Fruit fly (Drosophila melanogaster) whole organism, prepupa: ENCODE data around the gene CG3091.

Experiments used
- Blimp-1 ChIP-seq: fragments of 200-800 bp; sonication (Bioruptor generic); optimal IDR thresholded peaks from 3 replicates; lab custom pipeline; 2017; ENCODE audit warnings: missing biosample characterization, missing genetic modification characterization, mild to moderate bottlenecking, moderate library complexity, missing genetic modification reagents
- CG10669 ChIP-seq: fragments of 200-800 bp; sonication (Bioruptor generic); optimal IDR thresholded peaks from 3 replicates; lab custom pipeline; 2018; ENCODE audit warnings: missing biosample characterization, mild to moderate bottlenecking, missing genetic modification characterization, moderate library complexity
- CG11762 ChIP-seq: fragments of 200-800 bp; sonication (Bioruptor generic); optimal IDR thresholded peaks from 3 replicates; lab custom pipeline; 2016; ENCODE audit warnings: missing biosample characterization, missing genetic modification characterization; ENCODE audit not compliant: insufficient read depth
- CG15336 ChIP-seq: fragments of 200-800 bp; sonication (Bioruptor generic); IDR thresholded peaks from 2 replicates; pipeline ENCODE4 v1.3.6; 2022; ENCODE audit warnings: missing biosample characterization, missing genetic modification characterization
- CG16779 ChIP-seq: fragments of 200-800 bp; sonication (Bioruptor generic); optimal IDR thresholded peaks from 3 replicates; lab custom pipeline; 2017; ENCODE audit warnings: missing biosample characterization, mild to moderate bottlenecking, missing genetic modification characterization
- CG32006 ChIP-seq: fragments of 200-800 bp; sonication (Bioruptor generic); optimal IDR thresholded peaks from 3 replicates; lab custom pipeline; 2017; ENCODE audit warnings: missing biosample characterization, mild to moderate bottlenecking, missing genetic modification characterization
- CG3919 ChIP-seq: fragments of 200-800 bp; sonication (Bioruptor generic); optimal IDR thresholded peaks from 3 replicates; lab custom pipeline; 2016; ENCODE audit warnings: missing biosample characterization, missing genetic modification characterization
- CG6163 ChIP-seq: fragments of 200-800 bp; sonication (Bioruptor generic); IDR thresholded peaks from 3 replicates; pipeline ENCODE4 v1.3.6; 2022; ENCODE audit warnings: missing biosample characterization, missing genetic modification characterization
- CG6276 ChIP-seq: fragments of 200-800 bp; sonication (Bioruptor generic); optimal IDR thresholded peaks from 2 replicates; lab custom pipeline; 2017; ENCODE audit warnings: missing biosample characterization, mild to moderate bottlenecking, missing genetic modification characterization
- CG6792 ChIP-seq: fragments of 200-800 bp; sonication (Bioruptor generic); optimal IDR thresholded peaks from 3 replicates; lab custom pipeline; 2016; ENCODE audit warnings: missing biosample characterization, missing genetic modification characterization
- CG6808 ChIP-seq: fragments of 200-800 bp; sonication (Bioruptor generic); optimal IDR thresholded peaks from 3 replicates; lab custom pipeline; 2017; ENCODE audit warnings: missing biosample characterization, missing genetic modification characterization, mild to moderate bottlenecking, moderate library complexity, missing genetic modification reagents
- CG6854 ChIP-seq: fragments of 200-800 bp; sonication (Bioruptor generic); optimal IDR thresholded peaks from 2 replicates; lab custom pipeline; 2017; ENCODE audit warnings: missing biosample characterization, mild to moderate bottlenecking, missing genetic modification characterization
- CG7368 ChIP-seq: fragments of 200-800 bp; sonication (Bioruptor generic); optimal IDR thresholded peaks from 3 replicates; lab custom pipeline; 2016; ENCODE audit warnings: missing biosample characterization, missing genetic modification characterization
- CG8119 ChIP-seq: fragments of 200-800 bp; sonication (Bioruptor generic); IDR thresholded peaks from 3 replicates; pipeline ENCODE4 v1.3.6; 2022; ENCODE audit warnings: missing biosample characterization, missing genetic modification characterization
- CG9139 ChIP-seq: fragments of 200-800 bp; sonication (Bioruptor generic); optimal IDR thresholded peaks from 3 replicates; lab custom pipeline; 2017; ENCODE audit warnings: missing biosample characterization, mild to moderate bottlenecking, missing genetic modification characterization
- Eip75B ChIP-seq: fragments of 200-800 bp; sonication (Bioruptor generic); optimal IDR thresholded peaks from 3 replicates; lab custom pipeline; 2016; ENCODE audit warnings: missing biosample characterization, missing genetic modification characterization
- Eip78C ChIP-seq: fragments of 200-800 bp; sonication (Bioruptor generic); peaks from one replicate; lab custom pipeline; 2016; ENCODE audit warnings: missing biosample characterization, missing genetic modification characterization
- Eip93F ChIP-seq: fragments of 200-800 bp; sonication (Bioruptor generic); optimal IDR thresholded peaks from 2 replicates; lab custom pipeline; 2016; ENCODE audit warnings: missing biosample characterization, mild to moderate bottlenecking, missing genetic modification characterization
- Ets96B ChIP-seq: fragments of 200-800 bp; optimal IDR thresholded peaks from 2 replicates; lab custom pipeline; 2019; ENCODE audit warnings: missing biosample characterization, mild to moderate bottlenecking, missing genetic modification characterization, moderate library complexity
- Hr4 ChIP-seq: fragments of 200-800 bp; sonication (Bioruptor generic); optimal IDR thresholded peaks from 3 replicates; lab custom pipeline; 2016; ENCODE audit warnings: missing biosample characterization, missing genetic modification characterization
- OdsH ChIP-seq: fragments of 200-800 bp; sonication (Bioruptor generic); optimal IDR thresholded peaks from 3 replicates; lab custom pipeline; 2016; ENCODE audit warnings: missing biosample characterization, missing genetic modification characterization
- Smox ChIP-seq: fragments of 200-800 bp; sonication (Bioruptor generic); optimal IDR thresholded peaks from 3 replicates; lab custom pipeline; 2016; ENCODE audit warnings: missing biosample characterization, missing genetic modification characterization
- Sox102F ChIP-seq: fragments of 200-800 bp; sonication (Bioruptor generic); optimal IDR thresholded peaks from 2 replicates; lab custom pipeline; 2016; ENCODE audit warnings: missing biosample characterization, mild to moderate bottlenecking, missing genetic modification characterization
- achi ChIP-seq: fragments of 200-800 bp; sonication (Bioruptor generic); optimal IDR thresholded peaks from 3 replicates; lab custom pipeline; 2016; ENCODE audit warnings: missing biosample characterization, missing genetic modification characterization
- acj6 ChIP-seq: fragments of 200-800 bp; sonication (Bioruptor generic); optimal IDR thresholded peaks from 3 replicates; lab custom pipeline; 2016; ENCODE audit warnings: missing biosample characterization, missing genetic modification characterization
- cyc ChIP-seq: fragments of 200-800 bp; sonication (Bioruptor generic); optimal IDR thresholded peaks from 3 replicates; lab custom pipeline; 2016; ENCODE audit warnings: missing biosample characterization, missing genetic modification characterization
- dac ChIP-seq: fragments of 200-800 bp; sonication (Bioruptor generic); optimal IDR thresholded peaks from 2 replicates; lab custom pipeline; 2017; ENCODE audit warnings: missing biosample characterization, mild to moderate bottlenecking, missing genetic modification characterization
- dsx ChIP-seq: fragments of 200-800 bp; optimal IDR thresholded peaks from 3 replicates; lab custom pipeline; 2019; ENCODE audit warnings: missing biosample characterization, mild to moderate bottlenecking, missing genetic modification characterization, moderate library complexity; ENCODE audit not compliant: poor library complexity, severe bottlenecking
- fd59A ChIP-seq: fragments of 200-800 bp; sonication (Bioruptor generic); optimal IDR thresholded peaks from 2 replicates; lab custom pipeline; 2017; ENCODE audit warnings: missing biosample characterization, mild to moderate bottlenecking, missing genetic modification characterization, missing genetic modification reagents
- fd85E ChIP-seq: fragments of 200-800 bp; sonication (Bioruptor generic); optimal IDR thresholded peaks from 3 replicates; lab custom pipeline; 2016; ENCODE audit warnings: missing biosample characterization, missing genetic modification characterization
- lz ChIP-seq: fragments of 200-800 bp; sonication (Bioruptor generic); optimal IDR thresholded peaks from 3 replicates; lab custom pipeline; 2016; ENCODE audit warnings: missing biosample characterization, missing genetic modification characterization
- net ChIP-seq: fragments of 200-800 bp; sonication (Bioruptor generic); optimal IDR thresholded peaks from 3 replicates; lab custom pipeline; 2016; ENCODE audit warnings: missing biosample characterization, missing genetic modification characterization
- pdm3 ChIP-seq: fragments of 200-800 bp; sonication (Bioruptor generic); optimal IDR thresholded peaks from 3 replicates; lab custom pipeline; 2016; ENCODE audit warnings: missing biosample characterization, missing genetic modification characterization
- salr ChIP-seq, 2 experiments: fragments of 200-800 bp; sonication (Bioruptor generic); optimal IDR thresholded peaks; 3 replicates each; lab custom pipeline; 2016 to 2018; ENCODE audit warnings: missing biosample characterization in 2 of 2, missing genetic modification characterization in 2 of 2, mild to moderate bottlenecking in 1 of 2
- spab ChIP-seq: fragments of 200-800 bp; sonication (Bioruptor generic); optimal IDR thresholded peaks from 2 replicates; lab custom pipeline; 2017; ENCODE audit warnings: missing biosample characterization, mild to moderate bottlenecking, missing genetic modification characterization, missing genetic modification reagents
- ss ChIP-seq, 2 experiments: fragments of 200-800 bp; sonication (Bioruptor generic); optimal IDR thresholded peaks; 2 replicates in 1 of 2; 3 replicates in 1 of 2; lab custom pipeline; 2017 to 2018; ENCODE audit warnings: mild to moderate bottlenecking in 2 of 2, missing biosample characterization in 2 of 2, missing genetic modification characterization in 2 of 2, moderate library complexity in 1 of 2

Gene CG3091

DNA sequence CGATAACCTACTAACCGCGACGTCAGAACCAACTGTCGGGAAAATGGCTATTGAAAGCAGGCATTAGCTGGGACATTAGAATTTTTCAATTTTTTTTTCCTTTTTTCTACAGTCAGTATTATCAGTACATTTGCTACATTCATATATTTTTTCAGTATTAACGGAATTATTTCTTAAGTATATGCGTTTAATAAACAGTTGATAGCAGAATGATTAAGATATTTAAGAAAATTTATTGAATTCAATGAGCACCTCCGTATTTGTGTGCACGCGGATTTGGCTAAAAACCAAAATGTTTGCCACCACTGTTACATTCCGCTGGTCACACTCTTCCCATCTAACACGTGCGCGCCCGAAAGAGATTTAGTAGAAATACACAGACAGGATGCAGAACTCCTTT is 8.5 kb upstream of the CG3091 start, which contains the start of the genes temp and CG3071 (continued):
- TF ChIP-seq acj6 (GFP tag; lab: Kevin White, UChicago) (peak; percentile 65), Hr4 (GFP tag; lab: Kevin White, UChicago) (peak; percentile 62), Smox (GFP tag; lab: Kevin White, UChicago) (no peak), fd59A (GFP tag; lab: Kevin White, UChicago) (peak; percentile 8), Blimp-1 (no peak), CG6163 (GFP tag; lab: Robert Waterston, UW) (no peak), Eip93F (no peak), spab (GFP tag; lab: Kevin White, UChicago) (no peak), OdsH (GFP tag; lab: Kevin White, UChicago) (peak; percentile 62), dsx (GFP tag; lab: Kevin White, UChicago) (peak; percentile 16)

DNA sequence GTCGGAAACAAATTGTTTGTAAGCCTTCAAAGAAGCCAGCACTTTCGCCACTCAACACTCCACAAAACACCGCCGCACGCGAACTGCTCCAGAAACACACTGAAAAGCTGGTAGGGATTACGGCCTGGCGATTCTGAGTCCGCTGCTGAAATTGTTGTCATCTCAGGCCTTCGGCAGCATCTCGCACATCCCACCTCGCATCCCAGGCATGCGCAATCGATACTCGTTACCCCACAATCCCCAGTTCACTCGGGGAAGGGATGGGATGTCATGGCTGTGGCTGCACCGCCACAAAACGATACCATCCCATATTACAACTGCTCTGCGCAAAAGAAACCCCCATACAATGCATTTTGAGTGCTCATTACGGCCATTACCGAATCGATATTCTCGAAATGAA is 5.8 kb upstream of the CG3091 start, which contains the start of gene CG3078:
Gene CG3078 (minus strand): TSS at position 101 of the 400 bp plus-strand sequence.
- TF ChIP-seq pdm3 (GFP tag; lab: Kevin White, UChicago) (no peak), fd59A (GFP tag; lab: Kevin White, UChicago) (no peak), dsx (GFP tag; lab: Kevin White, UChicago) (no peak), acj6 (GFP tag; lab: Kevin White, UChicago) (no peak), cyc (GFP tag; lab: Kevin White, UChicago) (no peak), CG11762 (GFP tag; lab: Kevin White, UChicago) (no peak), OdsH (GFP tag; lab: Kevin White, UChicago) (no peak), net (GFP tag; lab: Kevin White, UChicago) (no peak), fd85E (GFP tag; lab: Kevin White, UChicago) (no peak), CG16779 (tag; lab: Kevin White, UChicago) (no peak)

DNA sequence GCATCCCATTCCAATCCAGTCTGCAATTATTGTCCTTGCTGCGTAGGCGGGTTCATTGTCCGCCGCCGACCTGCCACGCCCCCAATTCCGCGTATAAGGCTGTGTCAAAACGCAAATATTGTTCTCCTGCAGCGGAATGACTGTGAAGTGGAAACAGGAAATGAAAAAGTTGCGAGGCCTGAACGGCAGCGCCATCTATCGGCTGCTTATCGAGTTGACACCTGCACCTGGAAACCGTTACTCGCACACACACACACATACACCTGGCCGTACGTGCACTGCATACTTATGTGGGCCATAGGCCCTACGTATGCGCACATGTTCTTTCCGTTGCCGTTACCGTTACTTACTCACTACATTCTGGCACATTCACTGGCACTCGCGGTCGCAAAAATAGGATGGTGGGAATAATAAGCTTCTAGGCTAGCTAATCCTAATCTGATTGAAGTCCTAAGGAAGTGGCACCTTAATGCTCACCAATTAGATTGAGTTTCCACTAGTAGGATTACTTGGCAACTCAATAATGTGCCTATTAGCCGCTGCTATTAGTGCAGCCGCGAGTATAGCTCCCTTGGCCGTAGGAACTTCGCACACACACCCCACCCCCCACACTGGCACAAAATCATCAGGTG is 4.7 kb upstream of the CG3091 start:
- TF ChIP-seq fd59A (GFP tag; lab: Kevin White, UChicago) (peak; percentile 9), CG6808 (peak; percentile 20), salr (GFP tag; optimal IDR thresholded peaks at IDR 0.05; lab: Kevin White, UChicago) (no peak), OdsH (GFP tag; lab: Kevin White, UChicago) (no peak), dac (GFP tag; lab: Kevin White, UChicago) (peak; percentile 1), Ets96B (tag; lab: Kevin White, UChicago) (peak; percentile 6), ss (GFP tag; optimal IDR thresholded peaks at IDR 0.05; lab: Kevin White, UChicago) (peak in 1 of 2 experiments; percentile 39), acj6 (GFP tag; lab: Kevin White, UChicago) (no peak), Hr4 (GFP tag; lab: Kevin White, UChicago) (peak; percentile 19), lz (GFP tag; lab: Kevin White, UChicago) (no peak), CG32006 (GFP tag; lab: Kevin White, UChicago) (peak; percentile 43), CG15336 (GFP tag; lab: Robert Waterston, UW) (peak; percentile 50; the same call in 1 of the 2 replicates), achi (peak; percentile 30), Eip75B (GFP tag; lab: Kevin White, UChicago) (no peak), Sox102F (GFP tag; lab: Kevin White, UChicago) (no peak), CG6276 (GFP tag; lab: Kevin White, UChicago) (peak; percentile 30), CG3919 (GFP tag; lab: Kevin White, UChicago) (peak; percentile 9), CG10669 (peak; percentile 18), CG6854 (GFP tag; lab: Kevin White, UChicago) (no peak), CG6792 (GFP tag; lab: Kevin White, UChicago) (no peak), net (GFP tag; lab: Kevin White, UChicago) (no peak), Eip78C (GFP tag; lab: Kevin White, UChicago) (peak; percentile 61), CG16779 (tag; lab: Kevin White, UChicago) (no peak), CG7368 (GFP tag; lab: Kevin White, UChicago) (peak; percentile 15), CG8119 (GFP tag; lab: Robert Waterston, UW) (0 out of 3 replicates have a peak, but pooled peaks have one; percentile 39), CG9139 (peak; percentile 11)
